Worm (Caenorhabditis elegans) whole organism, L3 larva: Measurements from ENCODE around the gene F17A2.13.

Experiments
- ama-1 ChIP-seq: fragments of 150-350 bp; optimal IDR thresholded peaks from 2 replicates; lab custom pipeline; 2018
- ceh-82 ChIP-seq: fragments of 150-350 bp; optimal IDR thresholded peaks from 2 replicates; lab custom pipeline; 2014; ENCODE audit warnings: missing biosample characterization, missing genetic modification characterization
- nhr-11 ChIP-seq: fragments of 150-350 bp; optimal IDR thresholded peaks from 2 replicates; lab custom pipeline; 2014; ENCODE audit warnings: missing biosample characterization, missing genetic modification characterization
- nhr-25 ChIP-seq: sonication (generic microtip); optimal IDR thresholded peaks from 2 replicates; lab custom pipeline; 2017; ENCODE audit warnings: missing biosample characterization, missing genetic modification characterization
- pqm-1 ChIP-seq: fragments of 150-350 bp; optimal IDR thresholded peaks from 2 replicates; lab custom pipeline; 2017; ENCODE audit warnings: missing biosample characterization, missing genetic modification characterization, inconsistent platforms
- unc-62 ChIP-seq: fragments of 150-350 bp; sonication (generic microtip); optimal IDR thresholded peaks from 4 replicates; lab custom pipeline; 2014; ENCODE audit warnings: missing biosample characterization, missing genetic modification reagents, missing genetic modification characterization
- zag-1 ChIP-seq: fragments of 150-350 bp; optimal IDR thresholded peaks from 2 replicates; lab custom pipeline; 2014; ENCODE audit warnings: missing biosample characterization, missing genetic modification characterization

DNA sequence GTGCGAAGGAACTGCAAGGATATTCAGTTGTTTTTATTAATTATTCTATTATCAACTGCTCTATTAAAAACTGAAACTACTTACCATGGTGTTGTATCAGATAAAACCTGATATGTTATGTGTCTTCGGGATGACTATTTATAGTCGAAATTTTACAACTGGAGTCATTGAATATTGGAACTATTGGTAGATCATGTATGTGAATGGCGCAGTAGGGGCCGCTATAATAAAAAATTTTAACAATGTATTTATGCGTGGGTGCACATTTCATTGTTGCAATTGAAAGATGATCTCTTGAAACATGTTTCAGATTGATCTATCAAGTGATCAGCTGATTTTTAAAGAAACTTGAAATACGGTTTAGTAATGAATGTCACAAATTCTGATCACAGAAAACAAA is 37.5 kb downstream of the F17A2.13 start, which contains the start of gene nspc-14:
- TF ChIP-seq zag-1 (tag; lab: Kevin White, UChicago) (no peak), nhr-25 (tag; lab: Kevin White, UChicago) (no peak), pqm-1 (tag; lab: Kevin White, UChicago) (no peak), nhr-11 (tag; lab: Kevin White, UChicago) (no peak), unc-62 (no peak), ceh-82 (no peak), ama-1 (no peak)
